Worm (Caenorhabditis elegans) whole organism, L1 larva: ENCODE measurements around the gene nphp-4.

Experiments used
- C16A3.4 ChIP-seq: fragments of 150-350 bp; optimal IDR thresholded peaks from 2 replicates; lab custom pipeline; 2014; ENCODE audit warnings: missing biosample characterization, missing genetic modification characterization
- F16B12.6 ChIP-seq: fragments of 150-350 bp; optimal IDR thresholded peaks from 2 replicates; lab custom pipeline; 2014; ENCODE audit warnings: missing biosample characterization, missing genetic modification characterization
- aha-1 ChIP-seq: fragments of 150-350 bp; optimal IDR thresholded peaks from 2 replicates; lab custom pipeline; 2014; ENCODE audit warnings: missing biosample characterization, missing genetic modification characterization
- alr-1 ChIP-seq: fragments of 200-800 bp; sonication (Bioruptor generic); optimal IDR thresholded peaks from 2 replicates; lab custom pipeline; 2018; ENCODE audit warnings: borderline replicate concordance, mild to moderate bottlenecking, missing genetic modification characterization, missing compliant biosample characterization
- ama-1 ChIP-seq: fragments of 150-350 bp; optimal IDR thresholded peaks from 2 replicates; lab custom pipeline; 2014
- blmp-1 ChIP-seq: fragments of 150-350 bp; optimal IDR thresholded peaks from 2 replicates; lab custom pipeline; 2014; ENCODE audit warnings: missing biosample characterization, missing genetic modification characterization
- ceh-63 ChIP-seq: fragments of 200-800 bp; sonication (Bioruptor generic); optimal IDR thresholded peaks from 2 replicates; lab custom pipeline; 2018; ENCODE audit warnings: mild to moderate bottlenecking, missing genetic modification characterization, missing compliant biosample characterization
- ceh-8 ChIP-seq: fragments of 200-800 bp; sonication (Bioruptor generic); optimal IDR thresholded peaks from 2 replicates; lab custom pipeline; 2018; ENCODE audit warnings: mild to moderate bottlenecking, missing genetic modification characterization, moderate library complexity, missing compliant biosample characterization
- ceh-88 ChIP-seq: fragments of 200-800 bp; sonication (Bioruptor generic); IDR thresholded peaks from 2 replicates; pipeline ENCODE4 v1.3.6; 2022; ENCODE audit warnings: missing genetic modification characterization, missing compliant biosample characterization
- ceh-90 ChIP-seq: sonication (generic microtip); optimal IDR thresholded peaks from 2 replicates; lab custom pipeline; 2016; ENCODE audit warnings: missing genetic modification characterization, missing compliant biosample characterization
- ces-1 ChIP-seq: fragments of 150-350 bp; optimal IDR thresholded peaks from 2 replicates; lab custom pipeline; 2014; ENCODE audit warnings: missing biosample characterization, missing genetic modification reagents, missing genetic modification characterization
- dpl-1 ChIP-seq, 3 experiments: fragments of 150-350 bp in 2 of 3; sonication (generic microtip) in 1 of 3; optimal IDR thresholded peaks; 2 replicates each; lab custom pipeline; 2014 to 2017; ENCODE audit warnings: missing biosample characterization in 3 of 3, missing genetic modification characterization in 3 of 3, missing genetic modification reagents in 3 of 3
- efl-1 ChIP-seq, 4 experiments: fragments of 150-350 bp; optimal IDR thresholded peaks in 3 of 4; peaks in 1 of 4; 1 replicate in 1 of 4; 2 replicates in 3 of 4; lab custom pipeline; 2014; ENCODE audit warnings: missing biosample characterization in 2 of 4, missing genetic modification characterization in 2 of 4, missing genetic modification reagents in 2 of 4
- egl-13 ChIP-seq: sonication (generic microtip); optimal IDR thresholded peaks from 2 replicates; lab custom pipeline; 2016; ENCODE audit warnings: missing genotype, missing genetic modification reagents, missing genetic modification characterization, missing compliant biosample characterization
- egl-27 ChIP-seq, 2 experiments: fragments of 150-350 bp in 1 of 2; sonication (generic microtip); optimal IDR thresholded peaks; 3 replicates each; lab custom pipeline; 2017 to 2018; ENCODE audit warnings: missing biosample characterization in 2 of 2, missing genetic modification characterization in 2 of 2, missing genetic modification reagents in 2 of 2
- elt-3 ChIP-seq, 6 experiments: fragments of 150-350 bp in 1 of 6; sonication (generic microtip); optimal IDR thresholded peaks; 2 replicates each; lab custom pipeline; 2017 to 2018; ENCODE audit warnings: missing biosample characterization in 6 of 6, missing genetic modification characterization in 6 of 6, inconsistent platforms in 1 of 6
- ets-5 ChIP-seq: fragments of 200-800 bp; sonication (Bioruptor generic); IDR thresholded peaks from 2 replicates; pipeline ENCODE4 v1.3.6; 2022; ENCODE audit warnings: missing genetic modification characterization, missing compliant biosample characterization
- fkh-10 ChIP-seq: sonication (generic microtip); optimal IDR thresholded peaks from 2 replicates; lab custom pipeline; 2017; ENCODE audit warnings: missing biosample characterization, missing genetic modification reagents, missing genetic modification characterization
- fos-1 ChIP-seq: fragments of 150-350 bp; optimal IDR thresholded peaks from 2 replicates; lab custom pipeline; 2014; ENCODE audit warnings: missing biosample characterization, missing genetic modification characterization
- hlh-4 ChIP-seq: sonication (generic microtip); optimal IDR thresholded peaks from 2 replicates; lab custom pipeline; 2016; ENCODE audit warnings: mild to moderate bottlenecking, missing genetic modification characterization, missing compliant biosample characterization
- hpl-2 ChIP-seq: fragments of 150-350 bp; optimal IDR thresholded peaks from 2 replicates; lab custom pipeline; 2014; ENCODE audit warnings: missing biosample characterization, missing genetic modification reagents, missing genetic modification characterization
- isw-1 ChIP-seq: fragments of 200-800 bp; sonication (Bioruptor generic); IDR thresholded peaks from 2 replicates; pipeline ENCODE4 v1.3.6; 2022; ENCODE audit warnings: missing genetic modification characterization, missing compliant biosample characterization
- lin-14 ChIP-seq: fragments of 200-800 bp; sonication (Bioruptor generic); optimal IDR thresholded peaks from 2 replicates; lab custom pipeline; 2018; ENCODE audit warnings: mild to moderate bottlenecking, missing genetic modification characterization, moderate library complexity, missing compliant biosample characterization
- mab-9 ChIP-seq: fragments of 200-800 bp; sonication (Bioruptor generic); IDR thresholded peaks from 2 replicates; pipeline ENCODE4 v1.3.6; 2022; ENCODE audit warnings: missing genetic modification reagents, missing genetic modification characterization, missing compliant biosample characterization
- mef-2 ChIP-seq: fragments of 150-350 bp; optimal IDR thresholded peaks from 2 replicates; lab custom pipeline; 2014; ENCODE audit warnings: missing biosample characterization, missing genetic modification characterization
- mep-1 ChIP-seq: fragments of 150-350 bp; optimal IDR thresholded peaks from 2 replicates; lab custom pipeline; 2014; ENCODE audit warnings: missing biosample characterization, missing genetic modification characterization
- nhr-11 ChIP-seq: fragments of 150-350 bp; optimal IDR thresholded peaks from 2 replicates; lab custom pipeline; 2014; ENCODE audit warnings: missing biosample characterization, missing genetic modification characterization
- nhr-19 ChIP-seq: fragments of 200-800 bp; sonication (Bioruptor generic); conservative IDR thresholded peaks from 2 replicates; pipeline ENCODE4 v1.3.6; 2022; ENCODE audit warnings: missing genetic modification characterization, missing compliant biosample characterization
- nhr-20 ChIP-seq: sonication (generic microtip); optimal IDR thresholded peaks from 2 replicates; lab custom pipeline; 2016; ENCODE audit warnings: mild to moderate bottlenecking, missing genetic modification characterization, missing compliant biosample characterization
- nhr-237 ChIP-seq: fragments of 150-350 bp; optimal IDR thresholded peaks from 2 replicates; lab custom pipeline; 2014; ENCODE audit warnings: missing biosample characterization, missing genetic modification characterization
- nhr-28 ChIP-seq: fragments of 150-350 bp; optimal IDR thresholded peaks from 2 replicates; lab custom pipeline; 2014; ENCODE audit warnings: missing biosample characterization, missing genetic modification characterization
- nhr-77 ChIP-seq: fragments of 150-350 bp; optimal IDR thresholded peaks from 2 replicates; lab custom pipeline; 2014; ENCODE audit warnings: missing biosample characterization, missing genetic modification characterization
- nhr-85 ChIP-seq: sonication (generic microtip); peaks from one replicate; lab custom pipeline; 2016; ENCODE audit warnings: missing genetic modification characterization, inconsistent platforms, missing compliant biosample characterization
- nhr-90 ChIP-seq: sonication (generic microtip); optimal IDR thresholded peaks from 2 replicates; lab custom pipeline; 2016; ENCODE audit warnings: mild to moderate bottlenecking, missing genetic modification characterization, missing compliant biosample characterization; ENCODE audit not compliant: poor library complexity
- pag-3 ChIP-seq: sonication (generic microtip); optimal IDR thresholded peaks from 2 replicates; lab custom pipeline; 2017; ENCODE audit warnings: missing genetic modification characterization, mild to moderate bottlenecking, missing compliant biosample characterization, antibody characterized with exemption, borderline replicate concordance; ENCODE audit not compliant: insufficient read depth
- pax-3 ChIP-seq: fragments of 200-800 bp; sonication (Bioruptor generic); optimal IDR thresholded peaks from 2 replicates; lab custom pipeline; 2018; ENCODE audit warnings: mild to moderate bottlenecking, missing genetic modification characterization, moderate library complexity, missing compliant biosample characterization
- pqm-1 ChIP-seq: sonication (generic microtip); optimal IDR thresholded peaks from 3 replicates; lab custom pipeline; 2017; ENCODE audit warnings: missing biosample characterization, missing genetic modification characterization
- snu-23 ChIP-seq: sonication (generic microtip); optimal IDR thresholded peaks from 2 replicates; lab custom pipeline; 2016; ENCODE audit warnings: missing genetic modification characterization, missing compliant biosample characterization
- sox-4 ChIP-seq: sonication (generic microtip); optimal IDR thresholded peaks from 2 replicates; lab custom pipeline; 2016; ENCODE audit warnings: missing genetic modification characterization, missing compliant biosample characterization
- sup-37 ChIP-seq: fragments of 200-800 bp; sonication (Bioruptor generic); optimal IDR thresholded peaks from 2 replicates; lab custom pipeline; 2018; ENCODE audit warnings: mild to moderate bottlenecking, missing genetic modification characterization, missing compliant biosample characterization
- swsn-7 ChIP-seq: sonication (generic microtip); optimal IDR thresholded peaks from 2 replicates; lab custom pipeline; 2016; ENCODE audit warnings: missing genetic modification characterization, missing compliant biosample characterization
- tbx-2 ChIP-seq: sonication (generic microtip); optimal IDR thresholded peaks from 2 replicates; lab custom pipeline; 2016; ENCODE audit warnings: missing genetic modification characterization, missing compliant biosample characterization
- tlp-1 ChIP-seq: fragments of 150-350 bp; optimal IDR thresholded peaks from 2 replicates; lab custom pipeline; 2014; ENCODE audit warnings: missing biosample characterization, missing genetic modification characterization
- unc-30 ChIP-seq: sonication (generic microtip); optimal IDR thresholded peaks from 2 replicates; lab custom pipeline; 2017; ENCODE audit warnings: missing biosample characterization, missing genetic modification characterization
- unc-62 ChIP-seq: fragments of 150-350 bp; optimal IDR thresholded peaks from 2 replicates; lab custom pipeline; 2014; ENCODE audit warnings: missing biosample characterization, missing genetic modification reagents, missing genetic modification characterization
- unc-86 ChIP-seq: sonication (generic microtip); optimal IDR thresholded peaks from 2 replicates; lab custom pipeline; 2016; ENCODE audit warnings: missing genetic modification characterization, missing compliant biosample characterization
- xbp-1 ChIP-seq: sonication (generic microtip); optimal IDR thresholded peaks from 2 replicates; lab custom pipeline; 2016; ENCODE audit warnings: missing genetic modification characterization, missing compliant biosample characterization
- zip-4 ChIP-seq: fragments of 200-800 bp; sonication (Bioruptor generic); optimal IDR thresholded peaks from 2 replicates; lab custom pipeline; 2018; ENCODE audit warnings: mild to moderate bottlenecking, missing genetic modification characterization, moderate library complexity, missing compliant biosample characterization
- ztf-11 ChIP-seq, 2 experiments: sonication (generic microtip); optimal IDR thresholded peaks; 2 replicates each; lab custom pipeline; 2016 to 2017; ENCODE audit warnings: missing genetic modification characterization in 2 of 2, missing biosample characterization in 1 of 2, missing compliant biosample characterization in 1 of 2
- ztf-4 ChIP-seq: fragments of 150-350 bp; optimal IDR thresholded peaks from 2 replicates; lab custom pipeline; 2014; ENCODE audit warnings: missing biosample characterization, missing genetic modification characterization

Gene nphp-4

ce11 chrV:11798320-11798719 is 45.2 kb downstream of the nphp-4 start (continued):
- TF ChIP-seq C16A3.4 (tag; lab: Kevin White, UChicago): no peak
- no peak for TF ChIP-seq ceh-90 (tag; lab: Kevin White, UChicago)
- TF ChIP-seq ceh-63: no peak
- TF ChIP-seq elt-3 (tag; optimal IDR thresholded peaks at IDR 0.05; lab: Kevin White, UChicago): peak in 1 of 6 experiments; percentile 19
- TF ChIP-seq tbx-2 (tag; lab: Kevin White, UChicago): no peak
- TF ChIP-seq ces-1 (GFP tag; lab: Kevin White, UChicago): no peak
- no peak for TF ChIP-seq pqm-1 (tag; lab: Kevin White, UChicago)
- TF ChIP-seq ets-5 (GFP tag; lab: Robert Waterston, UW): no peak
- TF ChIP-seq F16B12.6 (tag; lab: Kevin White, UChicago): no peak
- TF ChIP-seq hlh-4 (tag; lab: Kevin White, UChicago): no peak
- TF ChIP-seq ama-1 (lab: Kevin White, UChicago): no peak
- TF ChIP-seq fos-1 (tag; lab: Kevin White, UChicago): no peak
- TF ChIP-seq nhr-90 (tag; lab: Kevin White, UChicago): no peak
- no peak for TF ChIP-seq fkh-10 (GFP tag; lab: Kevin White, UChicago)
- TF ChIP-seq sox-4 (tag; lab: Kevin White, UChicago): no peak
- no peak for TF ChIP-seq mab-9 (GFP tag; lab: Robert Waterston, UW)
- no peak for TF ChIP-seq ztf-11 (tag; optimal IDR thresholded peaks at IDR 0.05; lab: Kevin White, UChicago)
- no peak for TF ChIP-seq zip-4 (GFP tag; lab: Kevin White, UChicago)
- TF ChIP-seq efl-1 (optimal IDR thresholded peaks at IDR 0.05; lab: Kevin White, UChicago): no peak
- TF ChIP-seq efl-1 (GFP tag; optimal IDR thresholded peaks at IDR 0.05 in 1 of 2; lab: Kevin White, UChicago): peak in 1 of 2 experiments; percentile 80
- no peak for TF ChIP-seq mep-1 (tag; lab: Kevin White, UChicago)
- no peak for TF ChIP-seq nhr-237 (tag; lab: Kevin White, UChicago)
- TF ChIP-seq hpl-2: no peak
- TF ChIP-seq mef-2 (tag; lab: Kevin White, UChicago): no peak
- TF ChIP-seq egl-13 (tag; lab: Kevin White, UChicago): no peak
- no peak for TF ChIP-seq unc-62 (GFP tag; lab: Kevin White, UChicago)
- no peak for TF ChIP-seq dpl-1 (GFP tag; optimal IDR thresholded peaks at IDR 0.05; lab: Kevin White, UChicago)
- no peak for TF ChIP-seq isw-1 (GFP tag; lab: Robert Waterston, UW)
- TF ChIP-seq ceh-88: no peak
- no peak for TF ChIP-seq unc-86 (tag; lab: Kevin White, UChicago)
- TF ChIP-seq blmp-1 (tag; lab: Kevin White, UChicago): no peak
- TF ChIP-seq alr-1: no peak
- TF ChIP-seq egl-27 (tag; optimal IDR thresholded peaks at IDR 0.05; lab: Kevin White, UChicago): no peak
- peak; percentile 21 for TF ChIP-seq snu-23 (GFP tag; lab: Kevin White, UChicago)
- no peak for TF ChIP-seq nhr-77
- no peak for TF ChIP-seq swsn-7 (tag; lab: Kevin White, UChicago)

- TF ChIP-seq elt-3 (tag; optimal IDR thresholded peaks at IDR 0.05; lab: Kevin White, UChicago): no peak
- no peak for TF ChIP-seq alr-1
- TF ChIP-seq ceh-63: no peak
- no peak for TF ChIP-seq aha-1 (tag; lab: Kevin White, UChicago)
- TF ChIP-seq tbx-2 (tag; lab: Kevin White, UChicago): no peak
- TF ChIP-seq ceh-8 (GFP tag; lab: Kevin White, UChicago): no peak
- no peak for TF ChIP-seq unc-30 (tag; lab: Kevin White, UChicago)
- peak; percentile 27 for TF ChIP-seq lin-14 (GFP tag; lab: Kevin White, UChicago)
- TF ChIP-seq nhr-19 (GFP tag; lab: Robert Waterston, UW): no peak
- TF ChIP-seq mab-9 (GFP tag; lab: Robert Waterston, UW): no peak
- TF ChIP-seq nhr-20 (tag; lab: Kevin White, UChicago): peak; percentile 46
- no peak for TF ChIP-seq isw-1 (GFP tag; lab: Robert Waterston, UW)
- TF ChIP-seq ztf-4 (tag; lab: Kevin White, UChicago): no peak
- TF ChIP-seq ceh-90 (tag; lab: Kevin White, UChicago): no peak
- no peak for TF ChIP-seq sup-37 (GFP tag; lab: Kevin White, UChicago)
- no peak for TF ChIP-seq nhr-11 (tag; lab: Kevin White, UChicago)
- TF ChIP-seq efl-1 (optimal IDR thresholded peaks at IDR 0.05; lab: Kevin White, UChicago): no peak
- peak in 1 of 2 experiments; percentile 93 for TF ChIP-seq efl-1 (GFP tag; optimal IDR thresholded peaks at IDR 0.05 in 1 of 2; lab: Kevin White, UChicago)
- TF ChIP-seq nhr-28: no peak
- no peak for TF ChIP-seq pax-3
- peak; percentile 60 for TF ChIP-seq blmp-1 (tag; lab: Kevin White, UChicago)
- TF ChIP-seq xbp-1 (tag; lab: Kevin White, UChicago): no peak
- TF ChIP-seq pag-3 (tag; lab: Kevin White, UChicago): no peak
- peak; percentile 46 for TF ChIP-seq nhr-85 (tag; lab: Kevin White, UChicago)
- TF ChIP-seq tlp-1: no peak
- no peak for TF ChIP-seq snu-23 (GFP tag; lab: Kevin White, UChicago)
Observed at ce11 chrV:11797272-11797855, 46.2 kb downstream of the nphp-4 start.
